Fruit fly (Drosophila melanogaster): ENCODE data around the gene CG14408.

CG14408 gene

dm6 chrX:14839739-14840347 is 8.0 kb upstream of the CG14408 start (continued):
- no peak for TF ChIP-seq CG5953 (GFP tag; IDR thresholded peaks at IDR 0.05)
- TF ChIP-seq CG11085 (GFP tag; IDR thresholded peaks at IDR 0.05): 0 out of 2 replicates have a peak, but pooled peaks have one; percentile 24
- no peak for TF ChIP-seq lbe (GFP tag; optimal IDR thresholded peaks at IDR 0.05)
- TF ChIP-seq CG32772 (GFP tag; IDR thresholded peaks at IDR 0.05): 0 out of 2 replicates have a peak, but pooled peaks have one; percentile 34
- TF ChIP-seq CG12219 (GFP tag; optimal IDR thresholded peaks at IDR 0.05): peak; percentile 4
- peak; percentile 43 for TF ChIP-seq HmgD (GFP tag; optimal IDR thresholded peaks at IDR 0.05)
- TF ChIP-seq Scr (GFP tag; IDR thresholded peaks at IDR 0.05; ENCODE audit: partially characterized antibody): no peak
- peak; percentile 25 for TF ChIP-seq Antp (GFP tag; optimal IDR thresholded peaks at IDR 0.05)
- TF ChIP-seq sim (GFP tag; IDR thresholded peaks at IDR 0.05): no peak
- peak; percentile 46 for TF ChIP-seq CHES-1-like (GFP tag; optimal IDR thresholded peaks at IDR 0.05)
- TF ChIP-seq CG14710 (tag; optimal IDR thresholded peaks at IDR 0.05): no peak
- TF ChIP-seq CG7963 (GFP tag; IDR thresholded peaks at IDR 0.05; ENCODE audit: partially characterized antibody): no peak
- no peak for TF ChIP-seq trem (tag; optimal IDR thresholded peaks at IDR 0.05)
- peak; percentile 5 for TF ChIP-seq ab (GFP tag; optimal IDR thresholded peaks at IDR 0.05)
- no peak for TF ChIP-seq CG43689 (GFP tag; IDR thresholded peaks at IDR 0.05)
- TF ChIP-seq grau (tag; optimal IDR thresholded peaks at IDR 0.05): peak; percentile 50
- TF ChIP-seq CG32532 (GFP tag; IDR thresholded peaks at IDR 0.05): peak; percentile 78
- peak; percentile 74 for TF ChIP-seq pho (GFP tag; optimal IDR thresholded peaks at IDR 0.05)
- TF ChIP-seq CG3995 (GFP tag; optimal IDR thresholded peaks at IDR 0.05): no peak
- TF ChIP-seq gsb-n (tag; optimal IDR thresholded peaks at IDR 0.05): no peak
- TF ChIP-seq Eip74EF (GFP tag; optimal IDR thresholded peaks at IDR 0.05): no peak
- peak; percentile 42 for TF ChIP-seq HLH54F (GFP tag; optimal IDR thresholded peaks at IDR 0.05)
- no peak for TF ChIP-seq CG8281 (tag; optimal IDR thresholded peaks at IDR 0.05)
- peak; percentile 44 for TF ChIP-seq caup (GFP tag; optimal IDR thresholded peaks at IDR 0.05; ENCODE audit: severe bottlenecking)
- TF ChIP-seq CG7928 (GFP tag; optimal IDR thresholded peaks at IDR 0.05): no peak
- TF ChIP-seq CG8944 (GFP tag; optimal IDR thresholded peaks at IDR 0.05): peak; percentile 49
- TF ChIP-seq dpn (GFP tag; optimal IDR thresholded peaks at IDR 0.05): peak; percentile 36 to 57
- no peak for TF ChIP-seq CG15696 (tag; optimal IDR thresholded peaks at IDR 0.05)
- 0 out of 2 replicates have a peak, but pooled peaks have one; percentile 7 for TF ChIP-seq Nf-YA (GFP tag; IDR thresholded peaks at IDR 0.05)
- TF ChIP-seq sna (GFP tag; IDR thresholded peaks at IDR 0.05; ENCODE audit: partially characterized antibody): no peak
- TF ChIP-seq CG1602 (GFP tag; optimal IDR thresholded peaks at IDR 0.05): no peak
- no peak for TF ChIP-seq Ravus (GFP tag; IDR thresholded peaks at IDR 0.05)
- peak; percentile 15 for TF ChIP-seq Hand (GFP tag; optimal IDR thresholded peaks at IDR 0.05)
- TF ChIP-seq CG6175 (GFP tag; IDR thresholded peaks at IDR 0.05): 0 out of 3 replicates have a peak, but pooled peaks have one; percentile 22
- TF ChIP-seq Dp (GFP tag; optimal IDR thresholded peaks at IDR 0.05): no peak
- peak; percentile 23; the same call in 1 of the 2 replicates for TF ChIP-seq CG10366 (GFP tag; IDR thresholded peaks at IDR 0.05)
- no peak for TF ChIP-seq nerfin-2 (GFP tag; IDR thresholded peaks at IDR 0.05; ENCODE audit: partially characterized antibody)
- no peak for TF ChIP-seq D (optimal IDR thresholded peaks at IDR 0.05)
- peak; percentile 31 for TF ChIP-seq D (GFP tag; optimal IDR thresholded peaks at IDR 0.05)
- TF ChIP-seq wdn (GFP tag; IDR thresholded peaks at IDR 0.05): peak; percentile 68; the same call in 1 of the 2 replicates
- no peak for TF ChIP-seq Lim3 (GFP tag; IDR thresholded peaks at IDR 0.05)
- peak; percentile 24 for TF ChIP-seq ems (GFP tag; optimal IDR thresholded peaks at IDR 0.05)
- peak; percentile 15 for TF ChIP-seq Mad (GFP tag; optimal IDR thresholded peaks at IDR 0.05)
- no peak for TF ChIP-seq Bteb2 (GFP tag; optimal IDR thresholded peaks at IDR 0.05)
- no peak for TF ChIP-seq Fer2 (tag; optimal IDR thresholded peaks at IDR 0.05)
- no peak for TF ChIP-seq C15 (GFP tag; IDR thresholded peaks at IDR 0.05)
- TF ChIP-seq Ptx1 (GFP tag; IDR thresholded peaks at IDR 0.05): peak; percentile 40; the same call in 1 of the 2 replicates
- no peak for TF ChIP-seq CG33557 (GFP tag; optimal IDR thresholded peaks at IDR 0.05)
- TF ChIP-seq jigr1 (GFP tag; IDR thresholded peaks at IDR 0.05): no peak
- no peak for TF ChIP-seq dmrt11E (tag; optimal IDR thresholded peaks at IDR 0.05)

Measured in whole organism, embryonic.